Worm (Caenorhabditis elegans): ENCODE measurements around the gene Y49F6C.2.

DNA sequence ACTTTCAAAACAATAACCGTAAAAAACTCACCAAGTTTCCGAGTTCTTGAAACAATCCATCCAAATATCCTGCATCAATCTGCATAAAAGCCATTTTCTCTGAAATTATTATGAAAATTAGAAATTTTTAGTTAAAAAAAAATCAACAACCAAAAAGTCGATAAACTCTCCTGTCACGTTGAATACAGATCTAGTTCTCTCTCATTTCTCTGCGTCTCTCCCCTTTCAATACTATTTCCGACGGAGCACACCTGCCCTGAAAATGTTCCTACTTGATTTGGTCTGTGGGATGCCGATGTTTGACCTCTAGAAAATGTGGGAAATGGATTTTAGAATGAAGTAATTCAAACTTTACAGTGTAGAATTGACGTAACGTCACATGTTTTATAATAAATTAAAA, 9.1 kb downstream of the Y49F6C.2 start, which contains the start of gene T06D4.6:
- TF ChIP-seq hmg-4 (GFP tag; optimal IDR thresholded peaks at IDR 0.05) (no peak), ceh-36 (tag; optimal IDR thresholded peaks at IDR 0.05) (no peak), F13C5.2 (tag; optimal IDR thresholded peaks at IDR 0.05) (no peak), flt-1 (GFP tag; IDR thresholded peaks at IDR 0.05) (no peak), B0310.2 (tag; optimal IDR thresholded peaks at IDR 0.05) (no peak), tbx-37 (GFP tag; conservative IDR thresholded peaks at IDR 0.05) (no peak), ama-1 (optimal IDR thresholded peaks at IDR 0.05) (no peak), sea-1 (GFP tag; conservative IDR thresholded peaks at IDR 0.05) (no peak), aly-1 (tag; optimal IDR thresholded peaks at IDR 0.05) (no peak), ets-7 (tag; optimal IDR thresholded peaks at IDR 0.05) (no peak), hmbx-1 (tag; optimal IDR thresholded peaks at IDR 0.05) (no peak), tra-4 (tag; optimal IDR thresholded peaks at IDR 0.05) (no peak)

All from whole organism, early embryonic.